Fruit fly (Drosophila melanogaster) whole organism, wandering third instar larva: Measurements from ENCODE around the gene CG12301.

Experiments
- CG32264 ChIP-seq: fragments of 200-800 bp; sonication (Bioruptor generic); optimal IDR thresholded peaks from 2 replicates; lab custom pipeline; 2016; ENCODE audit warnings: missing biosample characterization, missing genetic modification characterization
- CG9705 ChIP-seq: fragments of 200-800 bp; sonication (Bioruptor generic); optimal IDR thresholded peaks from 2 replicates; lab custom pipeline; 2018; ENCODE audit warnings: missing biosample characterization, mild to moderate bottlenecking, missing genetic modification characterization
- CrebA ChIP-seq: fragments of 200-800 bp; sonication (Bioruptor generic); optimal IDR thresholded peaks from 2 replicates; lab custom pipeline; 2016; ENCODE audit warnings: missing biosample characterization, mild to moderate bottlenecking, missing genetic modification characterization, borderline replicate concordance
- GATAd ChIP-seq: sonication (Bioruptor generic); optimal IDR thresholded peaks from 2 replicates; lab custom pipeline; 2016; ENCODE audit warnings: missing biosample characterization, missing genetic modification characterization
- HLH106 ChIP-seq: fragments of 200-800 bp; optimal IDR thresholded peaks from 3 replicates; lab custom pipeline; 2019; ENCODE audit warnings: missing biosample characterization, mild to moderate bottlenecking, missing genetic modification characterization, moderate library complexity
- Hnf4 ChIP-seq: fragments of 200-800 bp; sonication (Bioruptor generic); optimal IDR thresholded peaks from 2 replicates; lab custom pipeline; 2016; ENCODE audit warnings: missing biosample characterization, mild to moderate bottlenecking, missing genetic modification characterization
- Hr83 ChIP-seq: fragments of 200-300 bp; sonication (Bioruptor generic); optimal IDR thresholded peaks from 2 replicates; lab custom pipeline; 2016; ENCODE audit warnings: missing biosample characterization, mild to moderate bottlenecking, missing genetic modification characterization, moderate library complexity; ENCODE audit not compliant: poor library complexity, severe bottlenecking
- Jra ChIP-seq: sonication (Bioruptor generic); optimal IDR thresholded peaks from 2 replicates; lab custom pipeline; 2016; ENCODE audit warnings: missing biosample characterization, missing genetic modification characterization
- N ChIP-seq: fragments of >200 bp; optimal IDR thresholded peaks from 2 replicates; lab custom pipeline; 2018; ENCODE audit warnings: missing biosample characterization, missing external identifiers, missing genetic modification characterization
- OdsH ChIP-seq: fragments of 200-800 bp; sonication (Bioruptor generic); optimal IDR thresholded peaks from 2 replicates; lab custom pipeline; 2016; ENCODE audit warnings: missing biosample characterization, mild to moderate bottlenecking, missing genetic modification characterization
- Rel ChIP-seq, 2 experiments: fragments of 200-800 bp; sonication (Bioruptor generic) in 1 of 2; optimal IDR thresholded peaks; 2 replicates in 1 of 2; 3 replicates in 1 of 2; lab custom pipeline; 2016 to 2019; ENCODE audit warnings: mild to moderate bottlenecking in 2 of 2, missing biosample characterization in 2 of 2, missing genetic modification characterization in 2 of 2, moderate library complexity in 1 of 2
- Sp1 ChIP-seq: fragments of 200-800 bp; sonication (Bioruptor generic); optimal IDR thresholded peaks from 3 replicates; lab custom pipeline; 2019; ENCODE audit warnings: missing biosample characterization, mild to moderate bottlenecking, missing genetic modification characterization, moderate library complexity
- br ChIP-seq: fragments of 200-800 bp; sonication (Bioruptor generic); optimal IDR thresholded peaks from 2 replicates; lab custom pipeline; 2016; ENCODE audit warnings: missing biosample characterization, missing genetic modification characterization
- brk ChIP-seq: fragments of 200-800 bp; sonication (Bioruptor generic); optimal IDR thresholded peaks from 2 replicates; lab custom pipeline; 2016; ENCODE audit warnings: missing biosample characterization, mild to moderate bottlenecking, missing genetic modification characterization
- dl ChIP-seq, 2 experiments: fragments of 175-275, 200-275 bp in 1 of 2; fragments of 200-275 bp in 1 of 2; sonication (Bioruptor generic); optimal IDR thresholded peaks; lab custom pipeline; 2018; ENCODE audit warnings: mild to moderate bottlenecking in 2 of 2, missing biosample characterization in 2 of 2, missing genetic modification characterization in 2 of 2, moderate library complexity in 2 of 2; ENCODE audit not compliant: partially characterized antibody in 2 of 2, insufficient read depth in 1 of 2
- dmrt93B ChIP-seq: fragments of 200-800 bp; sonication (Bioruptor generic); optimal IDR thresholded peaks from 2 replicates; lab custom pipeline; 2018; ENCODE audit warnings: missing biosample characterization, mild to moderate bottlenecking, missing genetic modification characterization
- dsf ChIP-seq: sonication (Bioruptor generic); optimal IDR thresholded peaks from 2 replicates; lab custom pipeline; 2016; ENCODE audit warnings: missing biosample characterization, missing genetic modification characterization, borderline replicate concordance
- ey ChIP-seq: fragments of 200-800 bp; sonication (Bioruptor generic); optimal IDR thresholded peaks from 2 replicates; lab custom pipeline; 2016; ENCODE audit warnings: missing biosample characterization, missing genetic modification characterization
- foxo ChIP-seq, 2 experiments: fragments of 200-800 bp; sonication (Bioruptor generic); optimal IDR thresholded peaks; 2 replicates in 1 of 2; 3 replicates in 1 of 2; lab custom pipeline; 2016 to 2017; ENCODE audit warnings: missing biosample characterization in 2 of 2, missing genetic modification characterization in 2 of 2
- fru ChIP-seq: fragments of 200-800 bp; sonication (Bioruptor generic); optimal IDR thresholded peaks from 3 replicates; lab custom pipeline; 2016; ENCODE audit warnings: missing biosample characterization, mild to moderate bottlenecking, missing genetic modification characterization
- h ChIP-seq: fragments of 200-800 bp; sonication (Bioruptor generic); optimal IDR thresholded peaks from 3 replicates; lab custom pipeline; 2016; ENCODE audit warnings: missing biosample characterization, mild to moderate bottlenecking, missing genetic modification characterization
- jim ChIP-seq: fragments of 175-275, 200-325 bp; sonication (Bioruptor generic); optimal IDR thresholded peaks from 2 replicates; lab custom pipeline; 2016; ENCODE audit warnings: missing biosample characterization, mild to moderate bottlenecking, missing genetic modification characterization
- lola ChIP-seq: fragments of >200 bp; optimal IDR thresholded peaks from 2 replicates; lab custom pipeline; 2017; ENCODE audit warnings: missing biosample characterization, missing genetic modification characterization
- pan ChIP-seq: fragments of >200 bp; optimal IDR thresholded peaks from 2 replicates; lab custom pipeline; 2017
- psq ChIP-seq: fragments of 200-800 bp; sonication (Bioruptor generic); optimal IDR thresholded peaks from 3 replicates; lab custom pipeline; 2017; ENCODE audit warnings: missing biosample characterization, mild to moderate bottlenecking, missing genetic modification characterization, moderate library complexity
- rgr ChIP-seq: fragments of 200-800 bp; sonication (Bioruptor generic); optimal IDR thresholded peaks from 3 replicates; lab custom pipeline; 2016; ENCODE audit warnings: missing biosample characterization, mild to moderate bottlenecking, missing genetic modification characterization
- sage ChIP-seq: fragments of 200-800 bp; sonication (Bioruptor generic); optimal IDR thresholded peaks from 2 replicates; lab custom pipeline; 2016; ENCODE audit warnings: missing biosample characterization, mild to moderate bottlenecking, missing genetic modification characterization
- sv ChIP-seq: fragments of 200-800 bp; sonication (Bioruptor generic); optimal IDR thresholded peaks from 3 replicates; lab custom pipeline; 2016; ENCODE audit warnings: missing biosample characterization, missing genetic modification characterization
- woc ChIP-seq: sonication (Bioruptor generic); optimal IDR thresholded peaks from 2 replicates; lab custom pipeline; 2016; ENCODE audit warnings: missing biosample characterization, mild to moderate bottlenecking, missing genetic modification characterization

The CG12301 gene

dm6 chr3L:15535800-15536225 lies 44.8 kb upstream of the CG12301 start:
- TF ChIP-seq Rel (GFP tag; optimal IDR thresholded peaks at IDR 0.05; lab: Kevin White, UChicago), result no peak
- TF ChIP-seq Rel (tag; optimal IDR thresholded peaks at IDR 0.05; lab: Kevin White, UChicago), result peak; percentile 77
- TF ChIP-seq N, result peak; percentile 44
- no peak for TF ChIP-seq fru
- TF ChIP-seq dl (GFP tag; optimal IDR thresholded peaks at IDR 0.05; lab: Kevin White, UChicago; ENCODE audit: insufficient read depth in 1 of 2, partially characterized antibody in 2 of 2), result peak in 1 of 2 experiments; percentile 51
- TF ChIP-seq woc, result peak; percentile 20

DNA sequence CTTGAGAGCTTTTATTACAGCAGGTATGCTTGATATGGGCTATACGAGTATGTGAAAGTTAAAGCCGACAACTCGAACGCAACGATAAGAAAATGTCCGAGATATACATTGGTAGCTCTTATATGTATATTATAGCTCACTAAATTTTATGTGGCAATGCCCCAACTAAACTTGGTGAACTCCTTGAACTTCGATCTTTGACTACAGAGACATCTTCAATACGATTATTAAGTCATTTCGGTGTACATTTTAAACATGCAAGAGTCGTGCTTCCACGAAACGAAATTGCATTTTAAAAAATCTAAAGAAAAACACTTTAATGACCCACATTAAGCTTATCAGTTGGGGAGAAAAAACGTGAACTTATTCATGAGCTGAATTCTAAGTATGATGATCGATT lies 44.0 kb upstream of the CG12301 start:
- TF ChIP-seq br (GFP tag; lab: Kevin White, UChicago) (no peak), sage (GFP tag; lab: Kevin White, UChicago) (no peak), lola (GFP tag; lab: Kevin White, UChicago) (no peak), GATAd (GFP tag; lab: Kevin White, UChicago) (no peak), dsf (GFP tag; lab: Kevin White, UChicago) (no peak), dl (GFP tag; optimal IDR thresholded peaks at IDR 0.05; lab: Kevin White, UChicago; ENCODE audit: insufficient read depth in 1 of 2, partially characterized antibody in 2 of 2) (no peak), Rel (GFP tag; optimal IDR thresholded peaks at IDR 0.05; lab: Kevin White, UChicago) (no peak), Rel (tag; optimal IDR thresholded peaks at IDR 0.05; lab: Kevin White, UChicago) (no peak), OdsH (GFP tag; lab: Kevin White, UChicago) (no peak), ey (GFP tag; lab: Kevin White, UChicago) (no peak), Hr83 (no peak), Sp1 (GFP tag; lab: Kevin White, UChicago) (no peak), CG32264 (GFP tag; lab: Kevin White, UChicago) (no peak), woc (no peak), fru (no peak), dmrt93B (GFP tag; lab: Kevin White, UChicago) (no peak), h (GFP tag; lab: Kevin White, UChicago) (no peak), HLH106 (tag; lab: Kevin White, UChicago) (no peak), jim (no peak)

DNA sequence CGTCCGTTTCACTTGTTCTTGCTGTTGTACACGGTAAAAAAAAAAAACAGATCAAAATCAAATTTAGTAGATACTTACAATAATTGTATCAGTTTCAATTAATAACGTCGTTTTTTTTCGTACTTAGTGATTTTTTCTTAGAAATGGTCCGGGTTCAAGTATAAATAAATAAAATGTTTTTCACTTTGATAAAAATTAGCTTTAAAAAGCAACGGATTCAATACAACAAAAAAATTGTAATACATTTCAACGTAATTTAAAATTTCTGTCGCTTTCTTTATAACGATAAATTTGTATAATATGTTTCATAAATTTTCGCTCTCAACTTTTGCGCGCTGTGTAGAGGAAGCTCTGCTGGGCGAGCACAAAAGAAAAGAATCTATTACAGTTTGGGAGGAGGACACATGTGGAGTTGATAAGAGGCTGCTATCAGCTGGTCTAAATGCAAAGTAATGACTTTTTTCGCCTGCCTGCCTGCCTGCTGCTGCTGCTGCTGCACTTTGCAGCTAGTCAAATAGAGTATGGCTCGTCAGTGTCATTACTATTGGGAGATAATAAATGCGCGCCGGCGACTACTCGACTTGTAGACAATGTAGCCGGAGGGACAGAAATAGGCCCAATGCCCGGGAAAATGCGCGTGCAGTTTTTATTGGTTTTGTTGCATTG lies 42.6 kb upstream of the CG12301 start:
- TF ChIP-seq sage (GFP tag; lab: Kevin White, UChicago), result no peak
- TF ChIP-seq Rel (GFP tag; optimal IDR thresholded peaks at IDR 0.05; lab: Kevin White, UChicago), result no peak
- peak; percentile 25 for TF ChIP-seq Rel (tag; optimal IDR thresholded peaks at IDR 0.05; lab: Kevin White, UChicago)
- peak; percentile 10 for TF ChIP-seq sv (GFP tag; lab: Kevin White, UChicago)
- TF ChIP-seq fru, result peak; percentile 66
- TF ChIP-seq brk (GFP tag; lab: Kevin White, UChicago), result peak; percentile 36
- peak; percentile 68 for TF ChIP-seq h (GFP tag; lab: Kevin White, UChicago)
- TF ChIP-seq Hnf4 (GFP tag; lab: Kevin White, UChicago), result peak; percentile 14
- TF ChIP-seq psq (GFP tag; lab: Kevin White, UChicago), result peak; percentile 44
- no peak for TF ChIP-seq pan (lab: Kevin White, UChicago)
- TF ChIP-seq CG9705, result no peak
- peak; percentile 53 for TF ChIP-seq ey (GFP tag; lab: Kevin White, UChicago)
- TF ChIP-seq br (GFP tag; lab: Kevin White, UChicago), result peak; percentile 24
- no peak for TF ChIP-seq HLH106 (tag; lab: Kevin White, UChicago)
- TF ChIP-seq OdsH (GFP tag; lab: Kevin White, UChicago), result peak; percentile 46
- TF ChIP-seq N, result no peak
- TF ChIP-seq rgr, result peak; percentile 53
- TF ChIP-seq Sp1 (GFP tag; lab: Kevin White, UChicago), result peak; percentile 24
- no peak for TF ChIP-seq Jra
- peak in 1 of 2 experiments; percentile 56 for TF ChIP-seq foxo (GFP tag; optimal IDR thresholded peaks at IDR 0.05; lab: Kevin White, UChicago)
- no peak for TF ChIP-seq CrebA (GFP tag; lab: Kevin White, UChicago)

DNA sequence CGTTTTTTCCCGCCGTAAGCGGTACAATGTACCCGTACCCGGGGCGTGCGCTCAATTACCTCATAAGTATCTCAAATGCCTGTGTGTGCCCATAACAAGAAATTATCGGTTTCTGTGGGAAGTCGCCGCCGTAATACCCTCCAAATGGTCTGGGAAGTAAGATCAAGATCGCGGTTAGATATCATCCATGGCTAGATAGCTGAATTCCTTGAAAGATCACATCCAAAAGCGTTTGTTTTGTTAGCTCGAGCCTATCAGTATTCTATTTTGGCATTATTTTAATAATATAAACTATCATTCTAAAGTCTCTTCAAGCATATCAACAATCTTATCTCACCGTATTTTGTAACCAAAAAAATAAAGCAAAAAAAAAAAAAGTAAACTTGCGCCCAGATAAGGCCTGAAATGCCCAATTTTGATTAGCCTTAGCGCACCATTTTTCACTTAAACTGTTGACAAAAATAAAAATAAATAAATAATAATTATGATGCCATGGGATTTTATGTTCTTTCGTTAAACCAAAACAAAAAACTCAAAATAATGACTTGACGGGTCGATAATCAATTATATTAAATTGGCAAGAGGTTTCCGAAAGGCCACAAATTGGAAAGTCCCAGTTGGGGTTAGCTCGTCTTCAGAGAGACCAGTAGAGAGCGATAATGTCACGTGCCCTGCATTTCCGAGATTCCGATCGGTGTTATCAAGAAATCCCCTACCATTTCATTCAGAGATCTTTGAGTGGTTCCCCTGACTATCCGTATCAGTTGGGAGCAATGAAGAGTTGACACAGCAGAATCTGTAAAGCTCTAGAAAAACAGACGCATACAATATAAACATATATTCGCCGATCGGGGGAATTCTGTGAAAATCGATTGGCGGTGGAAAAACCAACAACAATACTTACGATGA lies 41.8 kb upstream of the CG12301 start:
- TF ChIP-seq Rel (GFP tag; optimal IDR thresholded peaks at IDR 0.05; lab: Kevin White, UChicago) (no peak), Rel (tag; optimal IDR thresholded peaks at IDR 0.05; lab: Kevin White, UChicago) (peak; percentile 95), dsf (GFP tag; lab: Kevin White, UChicago) (no peak)
